Worm (Caenorhabditis elegans) whole organism, mixed stage, embryonic: ENCODE results near the gene H03G16.7.

Experiments
- M03D4.4 ChIP-seq: sonication (generic microtip); optimal IDR thresholded peaks from 2 replicates; lab custom pipeline; 2017; ENCODE audit warnings: mild to moderate bottlenecking, missing genetic modification characterization, missing compliant biosample characterization
- blmp-1 ChIP-seq: fragments of 150-350 bp; optimal IDR thresholded peaks from 2 replicates; lab custom pipeline; 2014; ENCODE audit warnings: missing biosample characterization, missing genetic modification characterization
- ceh-43 ChIP-seq: fragments of 200-800 bp; sonication (Bioruptor generic); optimal IDR thresholded peaks from 2 replicates; lab custom pipeline; 2018; ENCODE audit warnings: mild to moderate bottlenecking, missing genetic modification characterization, moderate library complexity, missing compliant biosample characterization
- ceh-83 ChIP-seq: fragments of 200-800 bp; sonication (Bioruptor generic); optimal IDR thresholded peaks from 2 replicates; lab custom pipeline; 2018; ENCODE audit warnings: mild to moderate bottlenecking, missing genetic modification characterization, missing compliant biosample characterization
- ces-1 ChIP-seq: fragments of 150-350 bp; optimal IDR thresholded peaks from 2 replicates; lab custom pipeline; 2014; ENCODE audit warnings: missing biosample characterization, missing genetic modification reagents, missing genetic modification characterization
- elt-1 ChIP-seq: sonication (generic microtip); optimal IDR thresholded peaks from 2 replicates; lab custom pipeline; 2017; ENCODE audit warnings: missing genetic modification characterization, mild to moderate bottlenecking, missing compliant biosample characterization, antibody characterized with exemption, moderate library complexity, borderline replicate concordance; ENCODE audit not compliant: insufficient read depth
- elt-3 ChIP-seq: fragments of 150-350 bp; optimal IDR thresholded peaks from 2 replicates; lab custom pipeline; 2014; ENCODE audit warnings: missing biosample characterization, missing genetic modification characterization
- flh-1 ChIP-seq: fragments of 200-800 bp; sonication (Bioruptor generic); optimal IDR thresholded peaks from 2 replicates; lab custom pipeline; 2018; ENCODE audit warnings: mild to moderate bottlenecking, missing genetic modification characterization, moderate library complexity, missing compliant biosample characterization
- hlh-1 ChIP-seq: fragments of 150-350 bp; optimal IDR thresholded peaks from 2 replicates; lab custom pipeline; 2014; ENCODE audit warnings: missing biosample characterization, missing genetic modification reagents, missing genetic modification characterization
- lin-32 ChIP-seq: fragments of 200-800 bp; sonication (Bioruptor generic); optimal IDR thresholded peaks from 2 replicates; lab custom pipeline; 2018; ENCODE audit warnings: mild to moderate bottlenecking, missing genetic modification characterization, missing compliant biosample characterization
- lsy-2 ChIP-seq: fragments of 150-350 bp; optimal IDR thresholded peaks from 2 replicates; lab custom pipeline; 2014; ENCODE audit warnings: missing biosample characterization, missing genetic modification characterization
- mep-1 ChIP-seq: fragments of 150-350 bp; optimal IDR thresholded peaks from 2 replicates; lab custom pipeline; 2017; ENCODE audit warnings: missing biosample characterization, missing genetic modification reagents, missing genetic modification characterization, inconsistent platforms
- nhr-28 ChIP-seq: fragments of 150-350 bp; optimal IDR thresholded peaks from 2 replicates; lab custom pipeline; 2014; ENCODE audit warnings: missing biosample characterization, missing genetic modification characterization
- pha-4 ChIP-seq: fragments of 150-350 bp; optimal IDR thresholded peaks from 2 replicates; lab custom pipeline; 2018; ENCODE audit warnings: missing biosample characterization, missing genetic modification reagents, missing genetic modification characterization
- sptf-1 ChIP-seq: sonication (generic microtip); optimal IDR thresholded peaks from 2 replicates; lab custom pipeline; 2017; ENCODE audit warnings: mild to moderate bottlenecking, missing genetic modification characterization, moderate library complexity, missing compliant biosample characterization
- unc-120 ChIP-seq: sonication (generic microtip); optimal IDR thresholded peaks from 2 replicates; lab custom pipeline; 2017; ENCODE audit warnings: missing genetic modification characterization, missing compliant biosample characterization; ENCODE audit not compliant: poor library complexity, severe bottlenecking
- unc-39 ChIP-seq: fragments of 150-350 bp; optimal IDR thresholded peaks from 2 replicates; lab custom pipeline; 2014; ENCODE audit warnings: missing biosample characterization, missing genetic modification characterization
- unc-62 ChIP-seq: fragments of 150-350 bp; optimal IDR thresholded peaks from 2 replicates; lab custom pipeline; 2014; ENCODE audit warnings: missing biosample characterization, missing genetic modification reagents, missing genetic modification characterization
- ztf-11 ChIP-seq: fragments of 150-350 bp; optimal IDR thresholded peaks from 2 replicates; lab custom pipeline; 2014; ENCODE audit warnings: missing biosample characterization, missing genetic modification characterization

Gene H03G16.7

DNA sequence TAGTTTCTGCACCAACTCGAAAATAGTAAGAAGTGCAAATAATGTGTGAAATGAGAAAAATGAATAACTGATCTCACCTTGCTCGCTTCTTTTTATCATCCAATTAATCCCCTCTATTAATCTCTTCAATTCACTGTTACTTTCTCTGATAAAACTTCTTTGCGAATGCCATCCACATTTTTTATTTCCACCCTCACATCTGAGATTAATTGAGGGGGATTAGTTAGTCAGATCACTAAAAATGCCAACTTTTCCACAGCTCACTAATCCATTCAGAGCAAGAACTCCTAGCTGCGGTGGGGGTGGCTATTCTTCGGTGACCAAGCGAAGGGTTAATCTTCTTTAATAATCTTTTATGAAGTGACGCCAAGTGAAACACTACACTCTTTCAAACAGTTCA is 21.0 kb downstream of the H03G16.7 start, which contains the start of gene dsc-1:
dsc-1 (minus strand) TSS at position 46 of the 400 bp plus-strand sequence.
- no peak for TF ChIP-seq ceh-43
- no peak for TF ChIP-seq elt-1
- no peak for TF ChIP-seq flh-1 (GFP tag; lab: Kevin White, UChicago)
- TF ChIP-seq unc-120 (tag; lab: Kevin White, UChicago): no peak
- no peak for TF ChIP-seq mep-1
- TF ChIP-seq elt-3: no peak
- TF ChIP-seq unc-62 (GFP tag; lab: Kevin White, UChicago): no peak
- TF ChIP-seq blmp-1 (tag; lab: Kevin White, UChicago): no peak
- no peak for TF ChIP-seq sptf-1 (tag; lab: Kevin White, UChicago)
- no peak for TF ChIP-seq unc-39 (tag; lab: Kevin White, UChicago)

DNA sequence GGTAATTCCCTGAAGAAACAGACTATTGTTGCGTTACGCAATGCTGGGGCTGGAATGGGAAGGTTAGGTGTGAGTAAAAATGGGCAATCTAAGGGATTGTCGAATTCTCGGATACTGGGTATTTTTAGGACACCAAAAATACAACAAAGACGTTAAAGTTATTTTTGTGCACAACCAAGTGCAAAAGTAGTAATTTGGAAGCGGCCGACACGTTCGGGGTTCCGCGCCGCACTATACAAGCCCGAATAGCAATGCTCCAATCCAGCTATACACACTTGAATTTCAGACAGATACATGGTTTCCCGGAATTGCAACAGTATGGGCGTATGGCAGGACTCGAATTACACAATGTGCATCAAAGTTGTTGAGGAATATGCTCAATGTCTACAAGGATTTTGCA is 27.8 kb downstream of the H03G16.7 start:
- no peak for TF ChIP-seq unc-120 (tag; lab: Kevin White, UChicago)
- no peak for TF ChIP-seq ceh-83

DNA sequence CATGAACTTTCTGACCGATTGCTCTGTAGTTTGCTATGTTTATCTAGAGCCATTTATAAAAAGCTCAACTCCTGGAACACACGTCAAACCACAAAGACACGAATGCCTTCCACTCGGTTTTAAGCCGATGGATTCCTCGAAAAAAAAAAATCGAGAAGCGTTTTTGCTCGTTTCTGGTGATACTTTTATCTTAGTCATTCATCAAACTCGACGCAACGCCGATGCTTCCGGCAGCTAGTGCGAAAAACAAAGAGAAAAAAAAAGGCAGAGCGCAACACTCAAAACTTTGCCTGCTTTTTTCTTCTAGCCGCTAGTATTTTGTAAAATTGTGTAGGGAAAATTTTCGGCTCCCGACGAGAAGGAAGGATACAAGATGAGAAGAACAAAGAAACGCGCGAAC is 28.2 kb downstream of the H03G16.7 start:
- no peak for TF ChIP-seq sptf-1 (tag; lab: Kevin White, UChicago)

DNA sequence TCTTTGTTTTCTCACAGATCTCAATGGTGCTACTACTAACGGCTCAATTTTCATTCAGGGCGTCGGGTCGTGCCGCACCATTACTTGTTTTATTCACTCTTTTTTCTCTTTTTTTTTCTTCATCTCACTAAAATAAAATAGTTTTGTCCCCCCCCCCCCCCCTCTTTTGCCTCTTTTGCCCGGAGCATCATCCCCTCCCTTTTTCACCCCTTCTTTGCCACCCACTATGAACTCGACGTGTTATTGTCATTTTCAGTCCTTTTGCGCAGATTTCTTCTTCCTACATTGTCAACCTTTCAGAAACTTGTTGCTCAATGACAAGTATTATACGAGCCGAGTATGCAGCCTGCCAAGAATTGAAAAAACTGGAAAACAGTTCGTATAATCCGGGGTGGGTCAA is 29.8 kb downstream of the H03G16.7 start, which contains the start of gene seb-3:
seb-3 (plus strand) TSS at position 301 of the 400 bp plus-strand sequence.
- TF ChIP-seq blmp-1 (tag; lab: Kevin White, UChicago) (no peak), unc-39 (tag; lab: Kevin White, UChicago) (no peak)

DNA sequence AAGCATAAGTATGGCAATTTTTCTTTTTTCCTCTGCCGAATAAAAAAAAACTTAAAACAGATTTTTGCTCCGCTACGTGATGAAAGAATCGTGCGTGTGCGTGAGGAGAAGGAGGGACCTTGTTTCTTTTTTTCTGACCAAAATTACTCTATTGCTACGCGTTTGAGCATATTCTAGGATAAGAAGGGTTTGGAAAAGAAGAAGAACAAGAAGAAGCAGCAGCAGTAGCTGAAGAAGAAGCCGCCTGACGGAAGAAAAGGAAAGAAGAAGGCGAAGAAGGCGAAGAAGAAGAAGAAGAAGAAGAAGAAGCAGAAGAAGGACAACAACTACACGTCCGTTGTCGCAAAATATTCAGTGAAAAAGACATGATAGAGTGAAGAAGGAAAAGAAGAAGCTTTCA is 39.7 kb downstream of the H03G16.7 start:
- TF ChIP-seq ztf-11 (tag; lab: Kevin White, UChicago): no peak
- TF ChIP-seq sptf-1 (tag; lab: Kevin White, UChicago): peak; percentile 7
- TF ChIP-seq lsy-2: no peak
- TF ChIP-seq pha-4 (tag; lab: Kevin White, UChicago): no peak
- no peak for TF ChIP-seq unc-39 (tag; lab: Kevin White, UChicago)
- TF ChIP-seq, all 35 proteins: peak for 1

DNA sequence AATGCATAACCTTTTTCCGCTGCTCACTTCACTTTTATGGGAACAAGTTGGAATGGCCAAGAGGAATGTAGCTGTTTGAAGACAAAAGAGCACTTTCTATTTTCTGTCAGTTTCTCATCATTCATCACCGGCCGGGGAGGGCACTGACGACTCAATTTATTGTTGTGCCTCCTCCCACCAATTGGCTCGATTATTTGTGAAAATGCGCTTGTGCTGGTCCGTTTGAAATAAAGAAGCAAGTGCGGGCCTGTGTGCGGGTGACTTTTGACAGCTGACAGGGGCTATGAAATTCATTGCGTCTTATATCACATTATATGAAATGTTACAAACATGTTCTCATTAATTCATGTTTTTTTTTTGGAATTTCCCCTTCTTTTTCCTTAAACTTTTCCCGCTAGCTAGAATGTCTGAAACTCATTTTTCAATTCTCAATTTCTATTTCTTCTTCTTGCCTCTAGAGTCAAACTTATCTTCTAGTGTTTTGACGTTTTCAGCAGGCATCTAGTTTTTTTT is 41.8 kb downstream of the H03G16.7 start:
- no peak for TF ChIP-seq nhr-28 (tag; lab: Kevin White, UChicago)
- no peak for TF ChIP-seq unc-39 (tag; lab: Kevin White, UChicago)
- TF ChIP-seq hlh-1 (tag; lab: Kevin White, UChicago): peak; percentile 95
- peak; percentile 77 for TF ChIP-seq unc-62 (GFP tag; lab: Kevin White, UChicago)
- TF ChIP-seq ces-1 (GFP tag; lab: Kevin White, UChicago): no peak
- TF ChIP-seq unc-120 (tag; lab: Kevin White, UChicago): peak; percentile 72
- TF ChIP-seq, all 35 proteins: peak for 3

DNA sequence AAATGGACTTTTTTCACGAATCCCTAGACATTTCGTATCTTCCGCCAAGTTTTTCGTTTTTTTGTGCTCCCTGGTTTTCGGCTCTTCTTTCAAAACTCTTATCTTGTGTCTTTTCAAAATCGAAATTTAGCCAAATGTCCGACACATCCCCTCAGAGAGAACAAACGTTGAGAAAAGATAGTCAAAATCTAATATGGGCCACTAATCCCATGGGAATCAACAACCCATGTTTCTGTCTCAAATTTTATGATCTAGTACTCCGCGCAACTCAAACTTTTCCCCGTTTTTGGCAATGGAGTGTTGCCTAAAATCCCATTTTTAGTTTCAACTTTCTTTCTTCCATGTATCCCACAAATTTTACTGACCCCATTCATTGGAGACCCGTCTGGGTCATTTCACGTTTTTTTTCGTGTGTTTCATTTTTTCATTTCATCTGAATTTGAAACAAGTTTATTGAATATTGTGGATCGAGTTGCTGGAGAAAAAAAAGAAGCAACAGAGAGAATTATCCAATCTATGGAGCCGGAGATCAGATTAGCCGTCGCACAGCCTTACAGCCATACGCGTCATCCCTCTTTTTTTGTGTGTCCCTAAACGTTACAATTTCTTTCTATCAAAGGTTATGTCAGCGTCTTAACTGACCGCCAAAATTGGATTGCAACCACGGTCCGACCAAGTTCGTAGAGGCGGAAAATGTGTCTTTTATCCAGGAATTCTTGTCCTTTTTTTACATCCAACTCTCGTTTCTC is 44.1 kb downstream of the H03G16.7 start:
- TF ChIP-seq M03D4.4: no peak
- TF ChIP-seq ces-1 (GFP tag; lab: Kevin White, UChicago): peak; percentile 47

DNA sequence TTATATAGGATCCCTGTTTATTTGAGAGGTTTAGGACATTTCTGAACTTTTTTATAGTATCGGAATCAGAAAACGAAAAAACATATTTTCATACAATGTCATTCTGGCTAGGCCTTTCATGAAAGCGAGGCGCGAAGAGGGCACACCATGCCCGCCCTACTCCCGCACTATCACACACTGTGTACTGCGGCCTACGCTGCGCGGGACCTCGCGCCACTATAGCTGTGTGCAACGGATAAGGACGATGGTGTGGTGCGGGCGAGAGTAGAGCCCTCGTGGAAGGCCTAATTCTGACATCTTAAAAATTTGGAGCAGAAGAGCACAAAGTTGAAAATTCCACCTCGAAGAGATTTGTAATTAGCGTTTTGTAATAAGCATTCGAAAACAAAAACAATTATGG is 44.9 kb downstream of the H03G16.7 start:
- TF ChIP-seq flh-1 (GFP tag; lab: Kevin White, UChicago): no peak
- no peak for TF ChIP-seq mep-1
- TF ChIP-seq, all 35 proteins: peak for 0

DNA sequence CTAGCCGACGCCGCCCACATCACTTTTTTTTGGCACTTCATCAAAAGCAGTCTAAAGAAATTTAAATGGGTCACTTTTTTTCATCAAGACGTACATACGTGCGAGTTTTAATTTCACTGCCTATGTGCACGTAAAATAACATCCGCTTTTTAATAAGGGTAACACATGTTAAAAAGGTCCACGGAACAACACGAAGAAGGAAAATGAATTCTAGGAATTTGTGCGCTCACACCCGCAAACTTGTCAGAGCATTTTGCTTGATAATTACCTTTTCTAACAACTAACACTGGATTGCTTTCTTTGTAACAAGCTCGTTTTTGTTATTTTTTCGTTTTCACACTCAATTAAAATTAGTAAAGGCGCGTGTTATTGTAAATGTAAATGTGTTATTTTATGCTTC is 47.1 kb downstream of the H03G16.7 start:
- no peak for TF ChIP-seq lin-32
- no peak for TF ChIP-seq lsy-2
- TF ChIP-seq, all 35 proteins: peak for 0
